Worm (Caenorhabditis elegans) whole organism, young adult: ENCODE data around the gene F52H3.11.
A peak's percentile ranks its signal among the peaks of the same experiment; 100 is the strongest.

ENCODE experiments used
- B0035.1 ChIP-seq: sonication (generic microtip); optimal IDR thresholded peaks from 2 replicates; lab custom pipeline; 2016; ENCODE audit warnings: missing genetic modification characterization, mild to moderate bottlenecking, missing compliant biosample characterization, missing genotype, missing genetic modification reagents
- B0336.3 ChIP-seq: fragments of 200-800 bp; sonication (Bioruptor generic); IDR thresholded peaks from 2 replicates; pipeline ENCODE4 v1.3.6; 2022; ENCODE audit warnings: missing genetic modification characterization, missing compliant biosample characterization
- C06A6.2 ChIP-seq: fragments of 200-800 bp; sonication (Bioruptor generic); conservative IDR thresholded peaks from 2 replicates; pipeline ENCODE4 v1.3.6; 2022; ENCODE audit warnings: missing genetic modification characterization, missing compliant biosample characterization
- F23B12.7 ChIP-seq: sonication (generic microtip); optimal IDR thresholded peaks from 2 replicates; lab custom pipeline; 2017; ENCODE audit warnings: missing genetic modification characterization, mild to moderate bottlenecking, missing compliant biosample characterization, antibody characterized with exemption, moderate library complexity; ENCODE audit not compliant: insufficient read depth
- F33H1.4 ChIP-seq: fragments of 200-800 bp; sonication (Bioruptor generic); IDR thresholded peaks from 2 replicates; pipeline ENCODE4 v1.3.6; 2022; ENCODE audit warnings: missing genetic modification reagents, missing genetic modification characterization, missing compliant biosample characterization
- F39B2.1 ChIP-seq: fragments of 200-800 bp; sonication (Bioruptor generic); IDR thresholded peaks from 2 replicates; pipeline ENCODE4 v1.3.6; 2022; ENCODE audit warnings: missing genetic modification reagents, missing genetic modification characterization, missing compliant biosample characterization
- F55B11.4 ChIP-seq: sonication (generic microtip); optimal IDR thresholded peaks from 2 replicates; lab custom pipeline; 2016; ENCODE audit warnings: missing compliant biosample characterization, missing genetic modification characterization, borderline replicate concordance; ENCODE audit not compliant: insufficient read depth
- F57A8.1 ChIP-seq: fragments of 200-800 bp; sonication (Bioruptor generic); optimal IDR thresholded peaks from 2 replicates; lab custom pipeline; 2018; ENCODE audit warnings: mild to moderate bottlenecking, missing genetic modification characterization, moderate library complexity, missing compliant biosample characterization
- K11D2.4 ChIP-seq: fragments of 200-800 bp; sonication (Bioruptor generic); IDR thresholded peaks from 2 replicates; pipeline ENCODE4 v1.3.6; 2022; ENCODE audit warnings: missing genetic modification reagents, missing genetic modification characterization, missing compliant biosample characterization
- T26A5.8 ChIP-seq: sonication (generic microtip); optimal IDR thresholded peaks from 2 replicates; lab custom pipeline; 2016; ENCODE audit warnings: missing genetic modification characterization, missing compliant biosample characterization
- ama-1 ChIP-seq, 3 experiments: fragments of 150-350 bp in 1 of 3; sonication (generic microtip) in 2 of 3; optimal IDR thresholded peaks; 2 replicates each; lab custom pipeline; 2014 to 2018; ENCODE audit warnings: missing biosample characterization in 2 of 3, missing genetic modification characterization in 2 of 3, missing genetic modification reagents in 2 of 3
- aptf-3 ChIP-seq: fragments of 200-800 bp; sonication (Bioruptor generic); IDR thresholded peaks from 2 replicates; pipeline ENCODE4 v1.3.6; 2022; ENCODE audit warnings: missing genetic modification characterization, missing compliant biosample characterization
- atf-7 ChIP-seq: sonication (generic microtip); optimal IDR thresholded peaks from 2 replicates; lab custom pipeline; 2017; ENCODE audit warnings: mild to moderate bottlenecking, missing genetic modification characterization, missing compliant biosample characterization
- attf-5 ChIP-seq: fragments of 200-800 bp; sonication (Bioruptor generic); optimal IDR thresholded peaks from 2 replicates; lab custom pipeline; 2018; ENCODE audit warnings: mild to moderate bottlenecking, missing genetic modification characterization, missing compliant biosample characterization
- bed-1 ChIP-seq: fragments of 200-800 bp; sonication (Bioruptor generic); IDR thresholded peaks from 2 replicates; pipeline ENCODE4 v1.3.6; 2022; ENCODE audit warnings: missing genetic modification reagents, missing genetic modification characterization, missing compliant biosample characterization
- bed-2 ChIP-seq: fragments of 200-800 bp; sonication (Bioruptor generic); IDR thresholded peaks from 2 replicates; pipeline ENCODE4 v1.3.6; 2022; ENCODE audit warnings: missing genetic modification reagents, missing genetic modification characterization, missing compliant biosample characterization
- cebp-1 ChIP-seq, 2 experiments: fragments of 200-800 bp in 1 of 2; sonication (Bioruptor generic) in 1 of 2; sonication (generic microtip) in 1 of 2; IDR thresholded peaks in 1 of 2; optimal IDR thresholded peaks in 1 of 2; 2 replicates each; pipeline versions ENCODE4 v1.3.6 to Lab custom; 2017 to 2022; ENCODE audit warnings: missing compliant biosample characterization in 2 of 2, missing genetic modification characterization in 2 of 2, mild to moderate bottlenecking in 1 of 2, missing genetic modification reagents in 1 of 2, moderate library complexity in 1 of 2
- ceh-79 ChIP-seq: sonication (generic microtip); optimal IDR thresholded peaks from 2 replicates; lab custom pipeline; 2017; ENCODE audit warnings: mild to moderate bottlenecking, missing genetic modification characterization, missing compliant biosample characterization
- dox-1 ChIP-seq: fragments of 200-800 bp; sonication (Bioruptor generic); IDR thresholded peaks from 2 replicates; pipeline ENCODE4 v1.3.6; 2022; ENCODE audit warnings: missing genetic modification reagents, missing genetic modification characterization, missing compliant biosample characterization
- egl-44 ChIP-seq: fragments of 200-800 bp; sonication (Bioruptor generic); IDR thresholded peaks from 2 replicates; pipeline ENCODE4 v1.3.6; 2022; ENCODE audit warnings: missing genetic modification reagents, missing genetic modification characterization, missing compliant biosample characterization
- let-526 ChIP-seq: fragments of 200-800 bp; sonication (Bioruptor generic); IDR thresholded peaks from 2 replicates; pipeline ENCODE4 v1.3.6; 2022; ENCODE audit warnings: missing genetic modification reagents, missing genetic modification characterization, missing compliant biosample characterization
- let-607 ChIP-seq, 2 experiments: fragments of 200-800 bp in 1 of 2; sonication (Bioruptor generic) in 1 of 2; sonication (generic microtip) in 1 of 2; optimal IDR thresholded peaks; 2 replicates each; lab custom pipeline; 2016 to 2018; ENCODE audit warnings: mild to moderate bottlenecking in 2 of 2, missing compliant biosample characterization in 2 of 2, missing genetic modification characterization in 2 of 2, moderate library complexity in 2 of 2, missing genotype in 1 of 2
- lin-26 ChIP-seq: fragments of 200-800 bp; sonication (Bioruptor generic); IDR thresholded peaks from 2 replicates; pipeline ENCODE4 v1.3.6; 2022; ENCODE audit warnings: missing genetic modification reagents, missing genetic modification characterization, missing compliant biosample characterization
- lin-35 ChIP-seq, 3 experiments: fragments of 150-350 bp in 2 of 3; sonication (generic microtip) in 1 of 3; optimal IDR thresholded peaks; 2 replicates each; lab custom pipeline; 2014 to 2018; ENCODE audit warnings: missing biosample characterization in 3 of 3, missing genetic modification characterization in 3 of 3, missing genetic modification reagents in 3 of 3
- lin-40 ChIP-seq: sonication (generic microtip); optimal IDR thresholded peaks from 2 replicates; lab custom pipeline; 2016; ENCODE audit warnings: missing genetic modification characterization, mild to moderate bottlenecking, missing compliant biosample characterization, missing genotype, missing genetic modification reagents
- lin-54 ChIP-seq: fragments of 200-800 bp; sonication (Bioruptor generic); optimal IDR thresholded peaks from 2 replicates; lab custom pipeline; 2018; ENCODE audit warnings: mild to moderate bottlenecking, missing genetic modification characterization, missing compliant biosample characterization
- lsy-27 ChIP-seq: sonication (generic microtip); optimal IDR thresholded peaks from 2 replicates; lab custom pipeline; 2017; ENCODE audit warnings: missing genetic modification characterization, mild to moderate bottlenecking, missing compliant biosample characterization, antibody characterized with exemption, missing genotype, borderline replicate concordance; ENCODE audit not compliant: insufficient read depth
- mes-4 ChIP-seq: sonication (generic microtip); optimal IDR thresholded peaks from 2 replicates; lab custom pipeline; 2016; ENCODE audit warnings: missing genotype, missing genetic modification characterization, missing compliant biosample characterization
- nfya-1 ChIP-seq: sonication (generic microtip); optimal IDR thresholded peaks from 2 replicates; lab custom pipeline; 2017; ENCODE audit warnings: antibody characterized with exemption, missing compliant biosample characterization, missing genetic modification characterization, borderline replicate concordance; ENCODE audit not compliant: insufficient read depth
- nfyb-1 ChIP-seq: fragments of 200-800 bp; sonication (Bioruptor generic); IDR thresholded peaks from 2 replicates; pipeline ENCODE4 v1.3.6; 2022; ENCODE audit warnings: missing genetic modification reagents, missing genetic modification characterization, missing compliant biosample characterization
- nhr-179 ChIP-seq: sonication (generic microtip); optimal IDR thresholded peaks from 2 replicates; lab custom pipeline; 2016; ENCODE audit warnings: mild to moderate bottlenecking, missing genetic modification characterization, missing compliant biosample characterization
- nhr-80 ChIP-seq: sonication (generic microtip); optimal IDR thresholded peaks from 2 replicates; lab custom pipeline; 2016; ENCODE audit warnings: missing genetic modification characterization, missing compliant biosample characterization
- pbrm-1 ChIP-seq: fragments of 200-800 bp; sonication (Bioruptor generic); IDR thresholded peaks from 2 replicates; pipeline ENCODE4 v1.3.6; 2022; ENCODE audit warnings: missing genetic modification reagents, missing genetic modification characterization, missing compliant biosample characterization
- rcor-1 ChIP-seq: fragments of 200-800 bp; sonication (Bioruptor generic); IDR thresholded peaks from 2 replicates; pipeline ENCODE4 v1.3.6; 2022; ENCODE audit warnings: missing genetic modification reagents, missing genetic modification characterization, missing compliant biosample characterization
- snpc-3.4 ChIP-seq: sonication (generic microtip); optimal IDR thresholded peaks from 2 replicates; lab custom pipeline; 2017; ENCODE audit warnings: missing genetic modification characterization, mild to moderate bottlenecking, missing compliant biosample characterization, antibody characterized with exemption, moderate library complexity, missing genotype, missing genetic modification reagents
- snpc-4 ChIP-seq, 5 experiments: fragments of 150-350 bp in 1 of 5; sonication (generic microtip) in 4 of 5; optimal IDR thresholded peaks; 2 replicates each; lab custom pipeline; 2014 to 2018; ENCODE audit warnings: missing genetic modification characterization in 5 of 5, missing biosample characterization in 3 of 5, antibody characterized with exemption in 2 of 5, mild to moderate bottlenecking in 2 of 5, missing compliant biosample characterization in 2 of 5, missing genotype in 2 of 5, moderate library complexity in 2 of 5, missing genetic modification reagents in 1 of 5
- tbp1 ChIP-seq: fragments of 200-800 bp; sonication (Bioruptor generic); optimal IDR thresholded peaks from 2 replicates; lab custom pipeline; 2018; ENCODE audit warnings: mild to moderate bottlenecking, missing genetic modification characterization, missing compliant biosample characterization
- zfh-2 ChIP-seq: fragments of 200-800 bp; sonication (Bioruptor generic); conservative IDR thresholded peaks from 2 replicates; pipeline ENCODE4 v1.3.6; 2022; ENCODE audit warnings: missing genetic modification reagents, missing genetic modification characterization, missing compliant biosample characterization
- ztf-26 ChIP-seq: sonication (generic microtip); optimal IDR thresholded peaks from 2 replicates; lab custom pipeline; 2017; ENCODE audit warnings: missing genetic modification characterization, missing compliant biosample characterization
- ztf-28 ChIP-seq: fragments of 200-800 bp; sonication (Bioruptor generic); IDR thresholded peaks from 2 replicates; pipeline ENCODE4 v1.3.6; 2022; ENCODE audit warnings: missing genetic modification reagents, missing genetic modification characterization, missing compliant biosample characterization
- ztf-3 ChIP-seq: fragments of 200-800 bp; sonication (Bioruptor generic); optimal IDR thresholded peaks from 2 replicates; lab custom pipeline; 2018; ENCODE audit warnings: mild to moderate bottlenecking, missing genetic modification characterization, missing compliant biosample characterization
- ztf-6 ChIP-seq: fragments of 200-800 bp; sonication (Bioruptor generic); IDR thresholded peaks from 2 replicates; pipeline ENCODE4 v1.3.6; 2022; ENCODE audit warnings: missing genetic modification reagents, missing genetic modification characterization, missing compliant biosample characterization

F52H3.11 gene

ce11 chrII:10001065-10001464 lies 43.9 kb downstream of the F52H3.11 start, which contains the start of gene nlt-1 (continued):
- TF ChIP-seq mes-4 (tag; lab: Kevin White, UChicago): no peak
- TF ChIP-seq F23B12.7 (tag; lab: Kevin White, UChicago): no peak
- no peak for TF ChIP-seq bed-2
- no peak for TF ChIP-seq C06A6.2 (GFP tag; lab: Robert Waterston, UW)
- no peak for TF ChIP-seq snpc-3.4 (tag; lab: Kevin White, UChicago)
- TF ChIP-seq pbrm-1: no peak
- no peak for TF ChIP-seq egl-44 (GFP tag; lab: Robert Waterston, UW)
- TF ChIP-seq zfh-2 (GFP tag; lab: Robert Waterston, UW): no peak
- TF ChIP-seq ztf-6: no peak
- no peak for TF ChIP-seq lin-26
- no peak for TF ChIP-seq lin-35 (GFP tag; optimal IDR thresholded peaks at IDR 0.05; lab: Kevin White, UChicago)
- TF ChIP-seq nhr-179 (tag; lab: Kevin White, UChicago): no peak
- no peak for TF ChIP-seq T26A5.8
- TF ChIP-seq dox-1 (GFP tag; lab: Robert Waterston, UW): peak; percentile 36; the same call in 1 of the 2 replicates
- TF ChIP-seq rcor-1 (GFP tag; lab: Robert Waterston, UW): no peak
- TF ChIP-seq B0035.1 (tag; lab: Kevin White, UChicago): no peak
- TF ChIP-seq ceh-79 (tag; lab: Kevin White, UChicago): no peak
- TF ChIP-seq tbp1 (GFP tag; lab: Kevin White, UChicago): peak; percentile 17
- no peak for TF ChIP-seq ama-1 (optimal IDR thresholded peaks at IDR 0.05; lab: Kevin White, UChicago)
- TF ChIP-seq ama-1 (GFP tag; optimal IDR thresholded peaks at IDR 0.05; lab: Kevin White, UChicago): no peak
- TF ChIP-seq F55B11.4 (tag; lab: Kevin White, UChicago): no peak
- TF ChIP-seq F33H1.4: no peak
- no peak for TF ChIP-seq B0336.3 (GFP tag; lab: Robert Waterston, UW)
- TF ChIP-seq snpc-4 (GFP tag; optimal IDR thresholded peaks at IDR 0.05; lab: Kevin White, UChicago): no peak
- no peak for TF ChIP-seq snpc-4 (tag; optimal IDR thresholded peaks at IDR 0.05; lab: Kevin White, UChicago)
- no peak for TF ChIP-seq nfya-1 (tag; lab: Kevin White, UChicago)
- TF ChIP-seq attf-5 (GFP tag; lab: Kevin White, UChicago): peak; percentile 28
- no peak for TF ChIP-seq F57A8.1 (GFP tag; lab: Kevin White, UChicago)
- TF ChIP-seq let-526: no peak
- no peak for TF ChIP-seq lin-54
- TF ChIP-seq bed-1 (GFP tag; lab: Robert Waterston, UW): no peak
- no peak for TF ChIP-seq F39B2.1 (GFP tag; lab: Robert Waterston, UW)
- TF ChIP-seq lsy-27 (tag; lab: Kevin White, UChicago): no peak
- TF ChIP-seq nhr-80 (tag; lab: Kevin White, UChicago): peak; percentile 99
- peak; percentile 16 for TF ChIP-seq atf-7 (tag; lab: Kevin White, UChicago)
- TF ChIP-seq aptf-3 (GFP tag; lab: Robert Waterston, UW): no peak
- no peak for TF ChIP-seq ztf-3 (GFP tag; lab: Kevin White, UChicago)
- no peak for TF ChIP-seq lin-40
- no peak for TF ChIP-seq let-607 (tag; optimal IDR thresholded peaks at IDR 0.05; lab: Kevin White, UChicago)
- TF ChIP-seq K11D2.4 (GFP tag; lab: Robert Waterston, UW): no peak
- TF ChIP-seq ztf-28 (GFP tag; lab: Robert Waterston, UW): no peak
- peak; percentile 73 for TF ChIP-seq nfyb-1 (GFP tag; lab: Robert Waterston, UW)
- TF ChIP-seq cebp-1 (GFP tag; IDR thresholded peaks at IDR 0.05; lab: Robert Waterston, UW): no peak
- peak; percentile 30 for TF ChIP-seq cebp-1 (tag; optimal IDR thresholded peaks at IDR 0.05; lab: Kevin White, UChicago)
- TF ChIP-seq ztf-26: no peak
